Fruit fly (Drosophila melanogaster) Kc167 (cell line): Measurements from ENCODE around the gene CG13385.

Source experiments
- Myc ChIP-seq: fragments of >200 bp; optimal IDR thresholded peaks from 2 replicates; lab custom pipeline; 2017; ENCODE audit warnings: missing external identifiers
- Sin3A ChIP-seq: fragments of >200 bp; optimal IDR thresholded peaks from 2 replicates; lab custom pipeline; 2018; ENCODE audit warnings: missing external identifiers
- h ChIP-seq: fragments of >200 bp; optimal IDR thresholded peaks from 3 replicates; lab custom pipeline; 2018; ENCODE audit warnings: missing external identifiers
- insv ChIP-seq: fragments of >200 bp; optimal IDR thresholded peaks from 3 replicates; lab custom pipeline; 2018; ENCODE audit warnings: missing external identifiers
- psq ChIP-seq: fragments of >200 bp; optimal IDR thresholded peaks from 2 replicates; lab custom pipeline; 2017; ENCODE audit warnings: missing external identifiers
- ttk ChIP-seq: sonication (Bioruptor generic); optimal IDR thresholded peaks from 2 replicates; lab custom pipeline; 2017; ENCODE audit warnings: missing external identifiers

Gene CG13385

DNA sequence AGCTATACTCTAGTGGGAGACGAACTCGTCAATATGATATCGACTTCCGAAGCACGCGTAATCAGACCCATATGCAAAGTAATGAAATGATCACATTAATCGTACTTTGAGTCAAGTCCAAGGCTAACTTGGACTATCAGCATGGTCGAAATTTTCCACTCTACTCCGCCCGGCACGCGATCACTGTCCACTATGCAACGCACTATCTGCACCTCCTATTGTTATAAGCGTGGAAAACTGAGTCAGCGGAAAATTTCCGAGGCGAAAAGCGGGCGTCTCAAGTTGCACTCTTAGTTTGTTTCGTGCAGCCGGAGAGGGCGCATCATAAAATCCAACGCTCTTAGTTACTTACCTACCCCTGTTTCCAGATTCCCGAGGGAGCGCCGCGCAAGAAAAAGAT is 10.6 kb upstream of the CG13385 start:
- no peak for TF ChIP-seq Sin3A (lab: Kevin White, UChicago)
- TF ChIP-seq psq (lab: Kevin White, UChicago), result no peak
- TF ChIP-seq h (lab: Kevin White, UChicago), result no peak
- no peak for TF ChIP-seq ttk (lab: Kevin White, UChicago)
- TF ChIP-seq Myc (lab: Kevin White, UChicago), result no peak
- no peak for TF ChIP-seq insv (lab: Kevin White, UChicago)

DNA sequence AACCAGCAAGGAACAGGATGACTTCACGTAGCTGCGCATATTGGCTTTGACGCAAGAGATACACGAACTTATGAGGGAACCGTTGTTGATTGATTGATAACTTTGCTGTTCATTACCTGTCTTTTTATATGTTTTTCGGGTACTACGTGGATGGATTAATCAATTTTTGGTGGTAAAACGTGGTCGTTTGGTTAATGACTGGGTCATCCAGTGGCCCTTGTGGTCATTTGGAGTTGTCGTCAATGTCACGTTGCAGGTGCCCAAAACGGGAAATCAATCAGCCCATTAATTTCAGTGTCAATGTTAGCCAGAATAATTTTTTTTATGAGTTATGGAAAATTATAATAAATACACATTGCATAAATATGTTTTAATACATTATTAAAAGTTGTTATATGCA is 7.2 kb upstream of the CG13385 start, which contains the start of gene CG42819:
TSS of gene CG42819 (minus strand) at position 101 of the 400 bp plus-strand sequence.
- TF ChIP-seq psq (lab: Kevin White, UChicago) (no peak), Myc (lab: Kevin White, UChicago) (no peak), Sin3A (lab: Kevin White, UChicago) (no peak), h (lab: Kevin White, UChicago) (no peak), insv (lab: Kevin White, UChicago) (no peak), ttk (lab: Kevin White, UChicago) (no peak)

DNA sequence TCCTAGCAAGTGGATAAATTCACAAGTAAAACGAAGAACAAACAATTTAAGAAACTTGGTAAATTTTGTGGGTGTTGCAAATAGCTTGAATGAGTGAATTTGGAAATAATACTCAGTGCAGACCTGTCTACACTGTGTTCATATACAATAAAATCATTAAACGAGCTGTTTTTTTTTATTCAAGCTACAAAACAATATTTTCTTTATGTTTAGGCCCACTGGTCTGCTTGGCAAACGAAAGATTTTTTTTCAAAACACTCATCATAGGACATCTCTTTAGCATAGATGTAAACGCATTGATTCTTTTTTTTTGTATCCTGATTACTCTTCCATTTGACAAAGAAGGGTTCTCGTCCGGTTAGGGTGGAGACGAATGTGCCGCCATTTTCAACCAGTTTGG is 4.2 kb upstream of the CG13385 start, which contains the start of gene CG42820:
TSS of gene CG42820 (minus strand) at position 101 of the 400 bp plus-strand sequence.
- TF ChIP-seq insv (lab: Kevin White, UChicago), result no peak
- no peak for TF ChIP-seq Myc (lab: Kevin White, UChicago)
- TF ChIP-seq psq (lab: Kevin White, UChicago), result no peak
- no peak for TF ChIP-seq Sin3A (lab: Kevin White, UChicago)
- TF ChIP-seq h (lab: Kevin White, UChicago), result no peak
- TF ChIP-seq ttk (lab: Kevin White, UChicago), result no peak

DNA sequence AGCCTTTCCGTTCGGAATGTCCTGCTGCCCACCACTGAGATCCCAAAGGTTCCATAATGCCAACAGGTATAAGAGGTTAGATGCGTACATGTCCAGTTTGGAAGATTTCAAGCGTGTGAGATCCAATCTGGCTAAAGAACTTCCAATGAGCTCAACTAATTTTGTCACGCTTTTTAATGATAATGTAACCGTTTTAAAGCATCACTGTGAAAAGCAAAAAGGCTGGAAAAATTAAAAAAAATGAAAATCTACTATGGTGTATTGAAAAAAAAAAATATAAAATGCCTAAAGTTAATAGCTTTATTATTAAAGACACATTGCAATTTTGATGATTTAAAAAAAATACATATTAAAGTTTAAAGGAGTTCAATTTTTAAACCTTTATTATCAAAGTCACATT is 3.3 kb upstream of the CG13385 start, which contains the start of gene Acp29AB:
TSS of gene Acp29AB (minus strand) at position 101 of the 400 bp plus-strand sequence.
- TF ChIP-seq insv (lab: Kevin White, UChicago) (no peak), Sin3A (lab: Kevin White, UChicago) (no peak), Myc (lab: Kevin White, UChicago) (no peak), psq (lab: Kevin White, UChicago) (no peak), h (lab: Kevin White, UChicago) (no peak), ttk (lab: Kevin White, UChicago) (no peak)

DNA sequence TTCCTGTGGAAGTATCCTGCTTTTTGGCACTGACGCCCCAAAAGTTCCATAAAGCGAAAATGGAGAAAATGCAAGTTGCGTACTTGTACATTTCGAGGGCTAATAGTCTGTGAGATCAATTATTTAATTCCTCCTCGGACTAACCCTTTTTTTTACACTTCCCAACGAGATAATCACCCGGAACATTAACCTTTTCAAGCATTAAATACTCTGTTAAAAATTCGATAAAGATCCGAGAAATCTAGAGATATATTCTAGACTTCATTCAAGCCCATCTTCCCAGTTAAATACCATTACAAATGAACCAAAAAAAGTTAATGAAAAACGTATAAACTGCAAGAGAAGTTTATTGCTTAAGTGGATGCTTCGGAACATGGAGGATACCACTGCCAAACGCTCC is 2.3 kb upstream of the CG13385 start, which contains the start of gene lectin-29Ca:
TSS of gene lectin-29Ca (minus strand) at position 101 of the 400 bp plus-strand sequence.
- TF ChIP-seq h (lab: Kevin White, UChicago) (no peak), Sin3A (lab: Kevin White, UChicago) (no peak), psq (lab: Kevin White, UChicago) (no peak), ttk (lab: Kevin White, UChicago) (no peak), Myc (lab: Kevin White, UChicago) (no peak), insv (lab: Kevin White, UChicago) (no peak)

DNA sequence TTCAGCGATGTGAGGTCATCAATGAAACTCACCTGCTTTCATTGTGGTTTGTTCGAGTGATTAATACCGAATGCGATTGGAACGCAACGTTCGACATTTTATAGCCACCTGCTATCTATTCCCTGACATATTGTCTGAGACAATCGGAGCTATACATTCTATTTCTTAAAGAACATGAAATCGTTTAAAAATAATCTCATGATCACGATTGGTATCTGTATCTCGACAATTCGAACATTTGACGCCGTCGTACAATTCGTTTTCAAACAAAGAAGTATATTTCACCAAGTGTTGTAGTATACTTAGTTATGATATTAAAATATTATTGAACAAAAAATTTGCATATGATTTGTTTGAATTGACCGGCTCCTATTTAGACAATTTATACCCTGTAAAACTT is 1.6 kb upstream of the CG13385 start, which contains the start of gene Peritrophin-15b:
TSS of gene Peritrophin-15b (minus strand) at position 101 of the 400 bp plus-strand sequence.
- no peak for TF ChIP-seq h (lab: Kevin White, UChicago)
- TF ChIP-seq ttk (lab: Kevin White, UChicago), result no peak
- TF ChIP-seq Sin3A (lab: Kevin White, UChicago), result no peak
- TF ChIP-seq insv (lab: Kevin White, UChicago), result no peak
- no peak for TF ChIP-seq Myc (lab: Kevin White, UChicago)
- TF ChIP-seq psq (lab: Kevin White, UChicago), result no peak

DNA sequence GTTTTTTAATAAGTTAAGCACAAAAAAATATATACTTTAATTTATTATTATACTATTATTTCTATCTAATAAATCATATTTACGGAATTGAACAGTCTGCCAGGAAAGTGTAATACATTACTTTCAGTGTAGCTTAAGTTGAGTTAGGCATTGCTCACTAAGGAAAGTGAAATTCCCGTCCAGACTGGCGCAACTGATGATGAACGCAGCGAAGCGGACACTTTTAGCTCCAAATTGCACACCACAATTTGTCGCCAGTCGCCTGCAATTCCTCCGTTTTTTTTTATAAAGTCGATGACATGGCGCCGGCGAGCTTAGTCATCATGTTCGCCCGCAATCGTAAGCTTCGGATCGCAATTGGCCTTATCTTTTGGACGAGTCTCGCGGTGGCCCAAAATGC is 2.3 kb downstream of the CG13385 start, which contains the start of gene CG13386:
TSS of gene CG13386 (plus strand) at position 301 of the 400 bp plus-strand sequence.
- no peak for TF ChIP-seq ttk (lab: Kevin White, UChicago)
- TF ChIP-seq h (lab: Kevin White, UChicago), result no peak
- TF ChIP-seq Myc (lab: Kevin White, UChicago), result no peak
- no peak for TF ChIP-seq insv (lab: Kevin White, UChicago)
- TF ChIP-seq psq (lab: Kevin White, UChicago), result no peak
- no peak for TF ChIP-seq Sin3A (lab: Kevin White, UChicago)

DNA sequence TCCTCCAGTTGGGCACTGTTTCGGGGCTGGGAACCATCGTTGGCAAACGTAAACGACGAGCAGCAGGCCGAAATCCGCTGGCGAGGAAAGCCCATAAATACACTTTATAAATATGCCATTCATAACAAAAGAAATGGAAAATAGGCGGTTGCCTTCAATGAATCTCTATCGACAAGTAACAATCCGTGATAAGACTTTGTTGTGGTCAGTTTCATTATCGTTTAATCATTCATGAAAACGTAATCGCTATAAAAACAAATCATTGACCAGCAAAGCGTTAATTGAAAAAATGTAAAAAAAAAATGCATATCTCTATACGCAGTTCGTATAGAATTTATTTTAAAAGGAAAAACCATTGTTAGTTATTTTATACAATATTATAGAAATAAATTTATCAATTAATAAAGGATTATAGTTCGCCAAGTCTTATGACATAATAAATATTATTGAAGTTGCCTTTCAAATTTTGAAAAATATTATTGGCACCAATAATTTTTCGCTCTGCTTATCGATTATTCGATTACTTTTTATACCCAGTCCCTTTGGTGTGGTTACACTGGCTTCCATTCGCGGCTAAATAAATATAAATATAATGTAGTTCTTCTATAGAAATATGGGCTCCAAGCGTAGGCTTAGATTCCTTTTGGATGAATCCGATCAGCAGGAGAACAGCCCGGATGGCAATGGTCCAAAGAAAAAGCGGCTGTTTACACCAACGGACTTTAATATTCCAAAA is 3.6 kb downstream of the CG13385 start, which contains the start of gene CG31898:
TSS of gene CG31898 (plus strand) at position 559 of the 736 bp plus-strand sequence.
- no peak for TF ChIP-seq Myc (lab: Kevin White, UChicago)
- TF ChIP-seq Sin3A (lab: Kevin White, UChicago), result no peak
- no peak for TF ChIP-seq ttk (lab: Kevin White, UChicago)
- no peak for TF ChIP-seq insv (lab: Kevin White, UChicago)
- no peak for TF ChIP-seq psq (lab: Kevin White, UChicago)
- no peak for TF ChIP-seq h (lab: Kevin White, UChicago)

DNA sequence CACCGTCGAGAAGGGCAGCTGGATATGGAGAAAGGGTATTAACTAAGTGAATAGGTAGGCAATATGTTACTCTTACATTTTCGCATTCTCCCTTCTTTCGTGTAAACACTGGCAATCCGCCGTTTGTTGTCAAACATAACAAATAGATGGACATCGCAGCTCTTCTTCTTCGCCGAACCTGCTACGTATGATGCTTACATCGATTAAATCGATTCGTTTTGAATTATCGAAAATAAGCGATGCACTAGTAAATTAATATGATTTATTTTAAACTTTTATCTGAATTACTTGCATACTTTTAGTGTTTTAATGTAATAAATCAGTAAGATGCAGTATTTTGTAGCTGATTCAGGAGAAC is 6.5 kb downstream of the CG13385 start, which contains the start of gene fy:
TSS of gene fy (minus strand) at position 353 of the 358 bp plus-strand sequence.
- TF ChIP-seq insv (lab: Kevin White, UChicago) (no peak), Myc (lab: Kevin White, UChicago) (no peak), h (lab: Kevin White, UChicago) (no peak), Sin3A (lab: Kevin White, UChicago) (no peak)

DNA sequence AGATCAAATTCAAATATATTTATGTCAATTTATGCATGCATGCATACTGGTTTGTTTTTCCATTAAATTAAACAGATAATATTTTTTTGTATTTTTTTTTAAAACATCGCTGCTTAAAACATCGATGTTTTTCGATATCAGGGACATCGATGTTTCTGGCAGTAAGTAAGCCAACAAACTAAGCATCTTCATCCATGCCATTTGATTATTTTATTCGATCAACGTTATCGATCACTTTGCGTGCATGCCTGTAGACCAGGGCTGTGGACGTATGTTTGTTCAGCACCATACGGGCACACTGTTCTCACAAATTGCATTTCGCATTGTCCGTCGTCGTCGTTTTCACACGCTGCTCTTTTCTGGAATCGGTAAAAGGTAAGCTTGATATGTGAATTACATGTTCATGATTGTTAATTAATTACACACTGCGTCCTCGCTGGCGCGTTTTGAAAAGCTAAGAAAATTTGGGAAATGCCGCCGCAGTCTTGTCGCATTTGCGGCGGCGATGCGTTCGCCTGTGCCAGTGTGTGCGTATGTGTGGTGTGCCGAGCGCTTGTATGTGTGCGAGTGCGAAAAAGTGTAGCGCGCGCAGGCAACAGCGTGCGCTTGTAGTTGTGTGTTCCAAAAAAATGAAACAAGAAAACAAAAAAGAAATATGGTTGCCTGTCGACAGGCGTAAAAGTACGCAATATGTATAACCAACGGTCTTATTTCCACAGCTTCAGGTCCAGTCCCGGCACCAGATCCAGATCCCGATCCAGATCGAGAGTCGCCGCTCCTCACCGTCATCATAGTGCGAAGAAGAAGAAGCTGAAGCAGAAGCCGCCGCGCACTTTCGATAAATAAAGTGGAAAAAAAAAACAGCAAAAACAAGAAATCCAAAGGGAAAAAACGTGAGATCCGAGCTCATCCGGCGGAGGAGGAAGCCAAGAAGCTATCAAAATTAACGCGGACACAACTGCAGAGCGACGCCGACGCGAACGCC is 7.1 kb downstream of the CG13385 start, which contains the start of gene emb:
TSS of gene emb (plus strand) at position 288 of the 985 bp plus-strand sequence.
- peak; percentile 68 for TF ChIP-seq psq (lab: Kevin White, UChicago)
- no peak for TF ChIP-seq Sin3A (lab: Kevin White, UChicago)
